Worm (Caenorhabditis elegans) whole organism, midembryonic: ENCODE data around the gene F53G2.2.

Experiments
- flt-1 ChIP-seq: fragments of 200-800 bp; sonication (Bioruptor generic); IDR thresholded peaks from 2 replicates; pipeline ENCODE4 v1.3.6; 2022; ENCODE audit warnings: missing genetic modification characterization, missing compliant biosample characterization
- med-1 ChIP-seq: sonication (generic microtip); optimal IDR thresholded peaks from 2 replicates; lab custom pipeline; 2017; ENCODE audit warnings: missing genetic modification characterization, mild to moderate bottlenecking, missing compliant biosample characterization, antibody characterized with exemption, missing genetic modification reagents; ENCODE audit not compliant: insufficient read depth
- ref-1 ChIP-seq: fragments of 200-800 bp; sonication (Bioruptor generic); conservative IDR thresholded peaks from 2 replicates; pipeline ENCODE4 v1.3.6; 2022; ENCODE audit warnings: missing genetic modification reagents, missing genetic modification characterization, missing compliant biosample characterization
- ztf-23 ChIP-seq: fragments of 200-800 bp; sonication (Bioruptor generic); IDR thresholded peaks from 2 replicates; pipeline ENCODE4 v1.3.6; 2022; ENCODE audit warnings: missing genetic modification reagents, missing genetic modification characterization, missing compliant biosample characterization
- ztf-29 ChIP-seq: fragments of 200-800 bp; sonication (Bioruptor generic); IDR thresholded peaks from 2 replicates; pipeline ENCODE4 v1.3.6; 2022; ENCODE audit warnings: missing genetic modification reagents, missing genetic modification characterization, missing compliant biosample characterization

DNA sequence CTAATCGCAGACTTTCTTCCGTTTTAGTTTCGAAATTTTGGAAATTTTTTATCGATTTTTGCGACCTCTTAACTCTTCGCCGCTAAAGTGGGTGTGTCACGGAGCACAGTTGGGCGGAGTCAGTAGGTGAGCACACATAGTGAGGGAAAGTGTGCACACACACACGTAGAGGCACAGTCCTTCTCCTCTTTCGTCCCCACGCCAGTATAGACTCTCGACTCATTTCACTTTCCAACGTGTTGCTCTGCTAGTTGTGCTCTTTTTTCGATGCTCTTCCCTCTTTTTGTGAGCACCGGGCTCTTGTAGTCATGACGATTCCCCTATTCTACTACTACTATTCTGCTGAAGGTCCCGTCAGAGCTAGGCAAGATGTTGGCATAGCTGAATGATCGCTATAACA lies 29.2 kb upstream of the F53G2.2 start:
- no peak for TF ChIP-seq ztf-23 (GFP tag; lab: Robert Waterston, UW)
- no peak for TF ChIP-seq ref-1
- no peak for TF ChIP-seq med-1 (GFP tag; lab: Kevin White, UChicago)
- no peak for TF ChIP-seq ztf-29 (GFP tag; lab: Robert Waterston, UW)
- TF ChIP-seq flt-1 (GFP tag; lab: Robert Waterston, UW): no peak
